Fruit fly (Drosophila melanogaster) whole organism, wandering third instar larva: ENCODE results near the gene Sec16.

Source experiments
- Abd-B ChIP-seq: fragments of >200 bp; optimal IDR thresholded peaks from 2 replicates; lab custom pipeline; 2017; ENCODE audit warnings: missing biosample characterization, missing genetic modification characterization
- CG32264 ChIP-seq: fragments of 200-800 bp; sonication (Bioruptor generic); optimal IDR thresholded peaks from 2 replicates; lab custom pipeline; 2016; ENCODE audit warnings: missing biosample characterization, missing genetic modification characterization
- CG9705 ChIP-seq: fragments of 200-800 bp; sonication (Bioruptor generic); optimal IDR thresholded peaks from 2 replicates; lab custom pipeline; 2018; ENCODE audit warnings: missing biosample characterization, mild to moderate bottlenecking, missing genetic modification characterization
- CrebA ChIP-seq: fragments of 200-800 bp; sonication (Bioruptor generic); optimal IDR thresholded peaks from 2 replicates; lab custom pipeline; 2016; ENCODE audit warnings: missing biosample characterization, mild to moderate bottlenecking, missing genetic modification characterization, borderline replicate concordance
- Dfd ChIP-seq: fragments of >200 bp; optimal IDR thresholded peaks from 2 replicates; lab custom pipeline; 2017; ENCODE audit warnings: missing biosample characterization, missing genetic modification characterization
- Dif ChIP-seq: fragments of 200-275, 200-300 bp; sonication (Bioruptor generic); optimal IDR thresholded peaks from 2 replicates; lab custom pipeline; 2018; ENCODE audit warnings: missing biosample characterization, missing genetic modification characterization; ENCODE audit not compliant: partially characterized antibody
- HLH106 ChIP-seq: fragments of 200-800 bp; optimal IDR thresholded peaks from 3 replicates; lab custom pipeline; 2019; ENCODE audit warnings: missing biosample characterization, mild to moderate bottlenecking, missing genetic modification characterization, moderate library complexity
- Hr78 ChIP-seq: fragments of >200 bp; optimal IDR thresholded peaks from 2 replicates; lab custom pipeline; 2017; ENCODE audit warnings: missing biosample characterization, missing genetic modification characterization
- Hr83 ChIP-seq: fragments of 200-300 bp; sonication (Bioruptor generic); optimal IDR thresholded peaks from 2 replicates; lab custom pipeline; 2016; ENCODE audit warnings: missing biosample characterization, mild to moderate bottlenecking, missing genetic modification characterization, moderate library complexity; ENCODE audit not compliant: poor library complexity, severe bottlenecking
- Jra ChIP-seq: sonication (Bioruptor generic); optimal IDR thresholded peaks from 2 replicates; lab custom pipeline; 2016; ENCODE audit warnings: missing biosample characterization, missing genetic modification characterization
- Mio ChIP-seq: sonication (Bioruptor generic); optimal IDR thresholded peaks from 2 replicates; lab custom pipeline; 2016; ENCODE audit warnings: missing biosample characterization, missing genetic modification characterization
- Myc ChIP-seq: fragments of >200 bp; optimal IDR thresholded peaks from 2 replicates; lab custom pipeline; 2017
- OdsH ChIP-seq: fragments of 200-800 bp; sonication (Bioruptor generic); optimal IDR thresholded peaks from 2 replicates; lab custom pipeline; 2016; ENCODE audit warnings: missing biosample characterization, mild to moderate bottlenecking, missing genetic modification characterization
- Rel ChIP-seq, 2 experiments: fragments of 200-800 bp; sonication (Bioruptor generic) in 1 of 2; optimal IDR thresholded peaks; 2 replicates in 1 of 2; 3 replicates in 1 of 2; lab custom pipeline; 2016 to 2019; ENCODE audit warnings: mild to moderate bottlenecking in 2 of 2, missing biosample characterization in 2 of 2, missing genetic modification characterization in 2 of 2, moderate library complexity in 1 of 2
- Sp1 ChIP-seq: fragments of 200-800 bp; sonication (Bioruptor generic); optimal IDR thresholded peaks from 3 replicates; lab custom pipeline; 2019; ENCODE audit warnings: missing biosample characterization, mild to moderate bottlenecking, missing genetic modification characterization, moderate library complexity
- br ChIP-seq: fragments of 200-800 bp; sonication (Bioruptor generic); optimal IDR thresholded peaks from 2 replicates; lab custom pipeline; 2016; ENCODE audit warnings: missing biosample characterization, missing genetic modification characterization
- brk ChIP-seq: fragments of 200-800 bp; sonication (Bioruptor generic); optimal IDR thresholded peaks from 2 replicates; lab custom pipeline; 2016; ENCODE audit warnings: missing biosample characterization, mild to moderate bottlenecking, missing genetic modification characterization
- dl ChIP-seq, 2 experiments: fragments of 175-275, 200-275 bp in 1 of 2; fragments of 200-275 bp in 1 of 2; sonication (Bioruptor generic); optimal IDR thresholded peaks; lab custom pipeline; 2018; ENCODE audit warnings: mild to moderate bottlenecking in 2 of 2, missing biosample characterization in 2 of 2, missing genetic modification characterization in 2 of 2, moderate library complexity in 2 of 2; ENCODE audit not compliant: partially characterized antibody in 2 of 2, insufficient read depth in 1 of 2
- dsf ChIP-seq: sonication (Bioruptor generic); optimal IDR thresholded peaks from 2 replicates; lab custom pipeline; 2016; ENCODE audit warnings: missing biosample characterization, missing genetic modification characterization, borderline replicate concordance
- ey ChIP-seq: fragments of 200-800 bp; sonication (Bioruptor generic); optimal IDR thresholded peaks from 2 replicates; lab custom pipeline; 2016; ENCODE audit warnings: missing biosample characterization, missing genetic modification characterization
- foxo ChIP-seq, 2 experiments: fragments of 200-800 bp; sonication (Bioruptor generic); optimal IDR thresholded peaks; 2 replicates in 1 of 2; 3 replicates in 1 of 2; lab custom pipeline; 2016 to 2017; ENCODE audit warnings: missing biosample characterization in 2 of 2, missing genetic modification characterization in 2 of 2
- h ChIP-seq: fragments of 200-800 bp; sonication (Bioruptor generic); optimal IDR thresholded peaks from 3 replicates; lab custom pipeline; 2016; ENCODE audit warnings: missing biosample characterization, mild to moderate bottlenecking, missing genetic modification characterization
- jim ChIP-seq: fragments of 175-275, 200-325 bp; sonication (Bioruptor generic); optimal IDR thresholded peaks from 2 replicates; lab custom pipeline; 2016; ENCODE audit warnings: missing biosample characterization, mild to moderate bottlenecking, missing genetic modification characterization
- lola ChIP-seq: fragments of >200 bp; optimal IDR thresholded peaks from 2 replicates; lab custom pipeline; 2017; ENCODE audit warnings: missing biosample characterization, missing genetic modification characterization
- pan ChIP-seq: fragments of >200 bp; optimal IDR thresholded peaks from 2 replicates; lab custom pipeline; 2017
- psq ChIP-seq: fragments of 200-800 bp; sonication (Bioruptor generic); optimal IDR thresholded peaks from 3 replicates; lab custom pipeline; 2017; ENCODE audit warnings: missing biosample characterization, mild to moderate bottlenecking, missing genetic modification characterization, moderate library complexity
- rgr ChIP-seq: fragments of 200-800 bp; sonication (Bioruptor generic); optimal IDR thresholded peaks from 3 replicates; lab custom pipeline; 2016; ENCODE audit warnings: missing biosample characterization, mild to moderate bottlenecking, missing genetic modification characterization
- sage ChIP-seq: fragments of 200-800 bp; sonication (Bioruptor generic); optimal IDR thresholded peaks from 2 replicates; lab custom pipeline; 2016; ENCODE audit warnings: missing biosample characterization, mild to moderate bottlenecking, missing genetic modification characterization
- sv ChIP-seq: fragments of 200-800 bp; sonication (Bioruptor generic); optimal IDR thresholded peaks from 3 replicates; lab custom pipeline; 2016; ENCODE audit warnings: missing biosample characterization, missing genetic modification characterization
- tai ChIP-seq: sonication (Bioruptor generic); optimal IDR thresholded peaks from 2 replicates; lab custom pipeline; 2016; ENCODE audit warnings: missing biosample characterization, missing genetic modification characterization
- usp ChIP-seq: fragments of >200 bp; optimal IDR thresholded peaks from 2 replicates; lab custom pipeline; 2017; ENCODE audit warnings: missing biosample characterization, missing genetic modification characterization
- woc ChIP-seq: sonication (Bioruptor generic); optimal IDR thresholded peaks from 2 replicates; lab custom pipeline; 2016; ENCODE audit warnings: missing biosample characterization, mild to moderate bottlenecking, missing genetic modification characterization

Gene Sec16

DNA sequence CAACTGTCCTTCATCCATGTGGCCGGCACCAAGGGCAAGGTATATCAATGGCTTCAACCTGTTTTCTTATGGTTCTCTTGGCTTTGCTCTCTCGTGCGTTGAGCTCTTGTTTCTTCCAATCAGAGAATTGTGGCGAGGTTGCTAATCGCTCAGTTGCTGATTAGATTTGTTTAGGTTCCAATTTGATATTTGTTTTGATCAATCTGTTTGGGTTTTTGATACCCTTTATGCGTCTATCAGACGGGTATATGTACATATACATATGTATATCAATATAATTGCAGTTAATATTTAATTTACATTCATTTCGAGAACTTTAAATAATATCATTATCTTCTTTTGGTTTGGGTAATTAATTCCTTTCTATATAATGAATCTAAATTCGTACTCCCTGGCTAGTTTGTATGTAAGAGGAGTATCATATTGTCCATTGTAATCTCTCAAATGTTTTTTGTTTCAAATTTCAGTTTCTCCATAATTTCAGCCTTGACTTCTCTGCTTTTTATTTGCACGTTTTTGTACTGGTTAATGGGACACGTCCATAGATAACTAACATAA, 17.5 kb downstream of the Sec16 start:
- TF ChIP-seq br (no peak), HLH106 (tag; lab: Kevin White, UChicago) (no peak), jim (GFP tag; lab: Kevin White, UChicago) (no peak), Hr83 (GFP tag; lab: Kevin White, UChicago) (no peak), psq (GFP tag; lab: Kevin White, UChicago) (no peak), brk (GFP tag; lab: Kevin White, UChicago) (no peak)

DNA sequence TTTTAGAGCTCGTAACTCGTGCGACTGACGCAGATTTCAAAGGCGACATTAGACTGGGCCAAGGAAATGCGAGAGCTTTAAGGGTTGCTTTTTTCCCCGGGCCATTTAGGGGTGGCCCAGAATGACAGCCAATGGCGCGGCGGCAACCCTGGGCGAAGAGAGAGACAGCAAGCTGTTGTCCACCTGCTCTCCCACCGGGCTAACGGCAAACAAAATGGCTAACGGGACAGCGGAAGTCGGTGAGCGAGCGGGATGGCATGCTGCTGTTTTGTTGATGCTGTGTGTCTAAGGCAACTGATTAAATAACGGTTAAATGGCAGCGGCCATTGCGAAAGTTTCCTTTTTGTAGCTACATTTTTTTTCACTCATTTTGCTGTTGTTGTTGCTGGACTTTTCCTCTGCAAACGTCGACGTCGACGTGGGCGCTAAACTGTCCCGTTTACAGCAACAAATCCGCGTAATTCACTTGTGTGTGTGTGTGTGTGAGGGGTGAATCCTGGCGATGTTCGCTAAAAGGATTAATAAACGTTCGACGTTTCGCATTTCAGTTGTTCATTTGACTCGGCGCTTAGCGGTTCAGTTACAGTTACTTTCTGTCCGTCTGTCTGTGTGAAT, 20.0 kb downstream of the Sec16 start, which contains the start of gene CG11085:
Gene CG11085, plus strand, starts transcription at position 565 of the 615 bp plus-strand sequence.
- TF ChIP-seq dl (GFP tag; optimal IDR thresholded peaks at IDR 0.05; lab: Kevin White, UChicago; ENCODE audit: insufficient read depth in 1 of 2, partially characterized antibody in 2 of 2) (no peak), foxo (GFP tag; optimal IDR thresholded peaks at IDR 0.05; lab: Kevin White, UChicago) (no peak), Dif (GFP tag; lab: Kevin White, UChicago) (no peak), usp (no peak), brk (GFP tag; lab: Kevin White, UChicago) (no peak), jim (GFP tag; lab: Kevin White, UChicago) (no peak), Abd-B (GFP tag; lab: Kevin White, UChicago) (no peak), Hr78 (no peak), sv (GFP tag; lab: Kevin White, UChicago) (no peak), lola (GFP tag; lab: Kevin White, UChicago) (no peak), rgr (no peak), Sp1 (no peak), CG32264 (no peak), Hr83 (GFP tag; lab: Kevin White, UChicago) (no peak), psq (GFP tag; lab: Kevin White, UChicago) (no peak), h (GFP tag; lab: Kevin White, UChicago) (no peak), pan (lab: Kevin White, UChicago) (no peak), HLH106 (tag; lab: Kevin White, UChicago) (no peak)

DNA sequence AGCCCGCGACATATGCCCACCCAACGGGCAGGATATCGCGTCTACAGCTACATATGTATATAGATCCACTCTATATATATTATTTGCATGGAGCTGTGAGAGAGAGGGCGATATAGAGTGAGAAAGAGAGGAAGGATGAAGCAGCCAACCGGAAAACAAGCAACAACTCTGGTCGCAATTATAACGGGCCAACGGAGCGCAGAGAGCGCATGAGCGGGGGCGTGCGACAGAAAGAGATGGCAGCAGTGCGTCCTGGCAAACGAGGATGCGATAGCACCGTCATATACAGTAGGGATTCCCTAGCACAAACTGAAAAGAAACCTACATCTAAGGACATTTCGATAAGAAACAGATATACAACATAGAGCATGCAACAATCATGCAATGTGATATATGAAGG, 25.8 kb downstream of the Sec16 start:
- TF ChIP-seq Mio (GFP tag; lab: Kevin White, UChicago) (no peak), CrebA (no peak), tai (GFP tag; lab: Kevin White, UChicago) (no peak), br (no peak), Rel (GFP tag; optimal IDR thresholded peaks at IDR 0.05; lab: Kevin White, UChicago) (no peak), Rel (tag; optimal IDR thresholded peaks at IDR 0.05; lab: Kevin White, UChicago) (no peak), CG9705 (no peak), Hr78 (no peak), psq (GFP tag; lab: Kevin White, UChicago) (no peak), Dif (GFP tag; lab: Kevin White, UChicago) (no peak), sage (GFP tag; lab: Kevin White, UChicago) (no peak), woc (GFP tag; lab: Kevin White, UChicago) (no peak), CG32264 (no peak), Abd-B (GFP tag; lab: Kevin White, UChicago) (no peak), Sp1 (no peak), Dfd (GFP tag; lab: Kevin White, UChicago) (no peak)

DNA sequence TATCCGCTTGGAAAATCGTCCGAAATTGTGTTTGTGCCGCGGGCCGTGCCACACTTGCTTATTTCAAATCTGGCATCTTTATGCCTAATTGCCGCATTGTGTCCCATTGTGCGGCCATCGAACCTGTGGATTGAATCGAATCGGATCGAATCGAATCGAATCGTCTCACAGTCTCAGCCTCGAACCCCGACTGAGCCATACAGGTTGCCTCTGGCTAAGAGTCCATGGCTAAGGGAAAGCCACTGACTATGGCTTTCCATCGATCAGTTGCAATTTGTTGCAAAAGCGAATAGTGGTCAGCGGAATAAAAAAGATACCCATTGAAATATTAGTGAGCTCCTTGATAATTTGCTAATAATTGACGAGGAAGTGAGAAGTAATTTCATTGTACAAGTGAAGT, 28.1 kb downstream of the Sec16 start, which contains the start of gene CG15728:
Gene CG15728, plus strand, starts transcription at position 301 of the 400 bp plus-strand sequence.
- TF ChIP-seq Mio (GFP tag; lab: Kevin White, UChicago), result no peak
- TF ChIP-seq OdsH (GFP tag; lab: Kevin White, UChicago), result no peak
- no peak for TF ChIP-seq Dfd (GFP tag; lab: Kevin White, UChicago)
- no peak for TF ChIP-seq Dif (GFP tag; lab: Kevin White, UChicago)
- TF ChIP-seq ey (GFP tag; lab: Kevin White, UChicago), result no peak
- TF ChIP-seq jim (GFP tag; lab: Kevin White, UChicago), result no peak
- no peak for TF ChIP-seq Jra (GFP tag; lab: Kevin White, UChicago)
- no peak for TF ChIP-seq br
- no peak for TF ChIP-seq dsf (GFP tag; lab: Kevin White, UChicago)
- TF ChIP-seq Myc (lab: Kevin White, UChicago), result no peak
